Worm (Caenorhabditis elegans) whole organism, mixed stage, embryonic: ENCODE results near the gene dyf-13.

Experiments
- M03D4.4 ChIP-seq: sonication (generic microtip); optimal IDR thresholded peaks from 2 replicates; lab custom pipeline; 2017; ENCODE audit warnings: mild to moderate bottlenecking, missing genetic modification characterization, missing compliant biosample characterization
- bed-3 ChIP-seq: fragments of 200-800 bp; sonication (Bioruptor generic); optimal IDR thresholded peaks from 3 replicates; lab custom pipeline; 2018; ENCODE audit warnings: mild to moderate bottlenecking, missing genetic modification characterization, moderate library complexity, missing compliant biosample characterization
- blmp-1 ChIP-seq: fragments of 150-350 bp; optimal IDR thresholded peaks from 2 replicates; lab custom pipeline; 2014; ENCODE audit warnings: missing biosample characterization, missing genetic modification characterization
- ceh-39 ChIP-seq: fragments of 150-350 bp; optimal IDR thresholded peaks from 2 replicates; lab custom pipeline; 2014; ENCODE audit warnings: missing biosample characterization, missing genetic modification characterization
- ceh-43 ChIP-seq: fragments of 200-800 bp; sonication (Bioruptor generic); optimal IDR thresholded peaks from 2 replicates; lab custom pipeline; 2018; ENCODE audit warnings: mild to moderate bottlenecking, missing genetic modification characterization, moderate library complexity, missing compliant biosample characterization
- ceh-83 ChIP-seq: fragments of 200-800 bp; sonication (Bioruptor generic); optimal IDR thresholded peaks from 2 replicates; lab custom pipeline; 2018; ENCODE audit warnings: mild to moderate bottlenecking, missing genetic modification characterization, missing compliant biosample characterization
- ces-1 ChIP-seq: fragments of 150-350 bp; optimal IDR thresholded peaks from 2 replicates; lab custom pipeline; 2014; ENCODE audit warnings: missing biosample characterization, missing genetic modification reagents, missing genetic modification characterization
- cnd-1 ChIP-seq: fragments of 200-800 bp; sonication (Bioruptor generic); optimal IDR thresholded peaks from 2 replicates; lab custom pipeline; 2018; ENCODE audit warnings: mild to moderate bottlenecking, missing genetic modification characterization, missing compliant biosample characterization
- drap-1 ChIP-seq: fragments of 200-800 bp; sonication (Bioruptor generic); optimal IDR thresholded peaks from 3 replicates; lab custom pipeline; 2018; ENCODE audit warnings: mild to moderate bottlenecking, missing genetic modification characterization, missing compliant biosample characterization
- elt-1 ChIP-seq: sonication (generic microtip); optimal IDR thresholded peaks from 2 replicates; lab custom pipeline; 2017; ENCODE audit warnings: missing genetic modification characterization, mild to moderate bottlenecking, missing compliant biosample characterization, antibody characterized with exemption, moderate library complexity, borderline replicate concordance; ENCODE audit not compliant: insufficient read depth
- elt-3 ChIP-seq: fragments of 150-350 bp; optimal IDR thresholded peaks from 2 replicates; lab custom pipeline; 2014; ENCODE audit warnings: missing biosample characterization, missing genetic modification characterization
- flh-1 ChIP-seq: fragments of 200-800 bp; sonication (Bioruptor generic); optimal IDR thresholded peaks from 2 replicates; lab custom pipeline; 2018; ENCODE audit warnings: mild to moderate bottlenecking, missing genetic modification characterization, moderate library complexity, missing compliant biosample characterization
- ham-2 ChIP-seq: fragments of 200-800 bp; sonication (Bioruptor generic); optimal IDR thresholded peaks from 2 replicates; lab custom pipeline; 2018; ENCODE audit warnings: mild to moderate bottlenecking, missing genetic modification characterization, missing compliant biosample characterization
- hlh-1 ChIP-seq: fragments of 150-350 bp; optimal IDR thresholded peaks from 2 replicates; lab custom pipeline; 2014; ENCODE audit warnings: missing biosample characterization, missing genetic modification reagents, missing genetic modification characterization
- lin-13 ChIP-seq: fragments of 150-350 bp; optimal IDR thresholded peaks from 2 replicates; lab custom pipeline; 2014; ENCODE audit warnings: missing biosample characterization, missing genetic modification characterization
- lin-32 ChIP-seq: fragments of 200-800 bp; sonication (Bioruptor generic); optimal IDR thresholded peaks from 2 replicates; lab custom pipeline; 2018; ENCODE audit warnings: mild to moderate bottlenecking, missing genetic modification characterization, missing compliant biosample characterization
- lsy-2 ChIP-seq: fragments of 150-350 bp; optimal IDR thresholded peaks from 2 replicates; lab custom pipeline; 2014; ENCODE audit warnings: missing biosample characterization, missing genetic modification characterization
- mab-5 ChIP-seq: fragments of 150-350 bp; optimal IDR thresholded peaks from 2 replicates; lab custom pipeline; 2014; ENCODE audit warnings: missing biosample characterization, missing genetic modification characterization
- mep-1 ChIP-seq: fragments of 150-350 bp; optimal IDR thresholded peaks from 2 replicates; lab custom pipeline; 2017; ENCODE audit warnings: missing biosample characterization, missing genetic modification reagents, missing genetic modification characterization, inconsistent platforms
- mls-2 ChIP-seq: sonication (generic microtip); optimal IDR thresholded peaks from 2 replicates; lab custom pipeline; 2016; ENCODE audit warnings: mild to moderate bottlenecking, missing genetic modification characterization, moderate library complexity, missing compliant biosample characterization
- nhr-12 ChIP-seq: fragments of 150-350 bp; optimal IDR thresholded peaks from 2 replicates; lab custom pipeline; 2014; ENCODE audit warnings: missing biosample characterization, missing genetic modification characterization
- nhr-2 ChIP-seq: fragments of 150-350 bp; optimal IDR thresholded peaks from 2 replicates; lab custom pipeline; 2014; ENCODE audit warnings: missing biosample characterization, missing genetic modification characterization
- nhr-237 ChIP-seq: fragments of 150-350 bp; optimal IDR thresholded peaks from 2 replicates; lab custom pipeline; 2014; ENCODE audit warnings: missing biosample characterization, missing genetic modification characterization
- nhr-28 ChIP-seq: fragments of 150-350 bp; optimal IDR thresholded peaks from 2 replicates; lab custom pipeline; 2014; ENCODE audit warnings: missing biosample characterization, missing genetic modification characterization
- nhr-76 ChIP-seq: sonication (generic microtip); optimal IDR thresholded peaks from 2 replicates; lab custom pipeline; 2017; ENCODE audit warnings: missing biosample characterization, missing genetic modification characterization
- pha-4 ChIP-seq: fragments of 150-350 bp; optimal IDR thresholded peaks from 2 replicates; lab custom pipeline; 2018; ENCODE audit warnings: missing biosample characterization, missing genetic modification reagents, missing genetic modification characterization
- sem-2 ChIP-seq: fragments of 200-800 bp; sonication (Bioruptor generic); optimal IDR thresholded peaks from 2 replicates; lab custom pipeline; 2018; ENCODE audit warnings: mild to moderate bottlenecking, missing genetic modification characterization, missing compliant biosample characterization
- snpc-4 ChIP-seq: fragments of 150-350 bp; optimal IDR thresholded peaks from 2 replicates; lab custom pipeline; 2014; ENCODE audit warnings: missing biosample characterization, missing genetic modification characterization
- sptf-1 ChIP-seq: sonication (generic microtip); optimal IDR thresholded peaks from 2 replicates; lab custom pipeline; 2017; ENCODE audit warnings: mild to moderate bottlenecking, missing genetic modification characterization, moderate library complexity, missing compliant biosample characterization
- tbx-8 ChIP-seq: fragments of 200-800 bp; sonication (Bioruptor generic); optimal IDR thresholded peaks from 2 replicates; lab custom pipeline; 2018; ENCODE audit warnings: mild to moderate bottlenecking, missing genetic modification characterization, moderate library complexity, missing compliant biosample characterization
- unc-120 ChIP-seq: sonication (generic microtip); optimal IDR thresholded peaks from 2 replicates; lab custom pipeline; 2017; ENCODE audit warnings: missing genetic modification characterization, missing compliant biosample characterization; ENCODE audit not compliant: poor library complexity, severe bottlenecking
- unc-39 ChIP-seq: fragments of 150-350 bp; optimal IDR thresholded peaks from 2 replicates; lab custom pipeline; 2014; ENCODE audit warnings: missing biosample characterization, missing genetic modification characterization
- unc-62 ChIP-seq: fragments of 150-350 bp; optimal IDR thresholded peaks from 2 replicates; lab custom pipeline; 2014; ENCODE audit warnings: missing biosample characterization, missing genetic modification reagents, missing genetic modification characterization
- zip-8 ChIP-seq: fragments of 150-350 bp; optimal IDR thresholded peaks from 2 replicates; lab custom pipeline; 2014; ENCODE audit warnings: missing biosample characterization, missing genetic modification characterization
- ztf-11 ChIP-seq: fragments of 150-350 bp; optimal IDR thresholded peaks from 2 replicates; lab custom pipeline; 2014; ENCODE audit warnings: missing biosample characterization, missing genetic modification characterization

The dyf-13 gene

ce11 chrII:7151969-7152631, 19.1 kb downstream of the dyf-13 start, which contains the start of gene fust-1:
TSS of gene fust-1 (plus strand) at chrII:7152581.
- TF ChIP-seq ztf-11 (tag; lab: Kevin White, UChicago) = peak; percentile 32
- peak; percentile 32 for TF ChIP-seq blmp-1 (tag; lab: Kevin White, UChicago)
- peak; percentile 75 for TF ChIP-seq drap-1
- TF ChIP-seq unc-120 (tag; lab: Kevin White, UChicago) = peak; percentile 37
- TF ChIP-seq mep-1 = peak; percentile 98
- peak; percentile 66 for TF ChIP-seq nhr-2
- peak; percentile 43 for TF ChIP-seq hlh-1 (tag; lab: Kevin White, UChicago)
- peak; percentile 82 for TF ChIP-seq mls-2
- TF ChIP-seq pha-4 = peak; percentile 97
- TF ChIP-seq unc-62 (GFP tag; lab: Kevin White, UChicago) = peak; percentile 14
- TF ChIP-seq tbx-8 = peak; percentile 19
- TF ChIP-seq ceh-39 (tag; lab: Kevin White, UChicago) = peak; percentile 48
- TF ChIP-seq zip-8 (tag; lab: Kevin White, UChicago) = no peak
- TF ChIP-seq nhr-76 = no peak
- TF ChIP-seq bed-3 = peak; percentile 32
- TF ChIP-seq ceh-43 (GFP tag; lab: Kevin White, UChicago) = peak; percentile 68
- TF ChIP-seq elt-3 (tag; lab: Kevin White, UChicago) = peak; percentile 31
- TF ChIP-seq flh-1 (GFP tag; lab: Kevin White, UChicago) = no peak
- TF ChIP-seq lin-32 (GFP tag; lab: Kevin White, UChicago) = peak; percentile 20
- TF ChIP-seq sem-2 (GFP tag; lab: Kevin White, UChicago) = peak; percentile 52
- peak; percentile 74 for TF ChIP-seq ces-1
- no peak for TF ChIP-seq unc-39 (tag; lab: Kevin White, UChicago)
- no peak for TF ChIP-seq snpc-4
- TF ChIP-seq sptf-1 = peak; percentile 87
- peak; percentile 36 for TF ChIP-seq nhr-12 (tag; lab: Kevin White, UChicago)
- TF ChIP-seq cnd-1 (tag; lab: Kevin White, UChicago) = peak; percentile 71
- peak; percentile 92 for TF ChIP-seq nhr-237 (tag; lab: Kevin White, UChicago)
- peak; percentile 94 for TF ChIP-seq lin-13 (tag; lab: Kevin White, UChicago)
- no peak for TF ChIP-seq nhr-28 (tag; lab: Kevin White, UChicago)
- peak; percentile 74 for TF ChIP-seq M03D4.4 (tag; lab: Kevin White, UChicago)
- peak; percentile 93 for TF ChIP-seq lsy-2 (tag; lab: Kevin White, UChicago)
- peak; percentile 42 for TF ChIP-seq ceh-83 (GFP tag; lab: Kevin White, UChicago)
- TF ChIP-seq elt-1 = no peak
- no peak for TF ChIP-seq ham-2 (GFP tag; lab: Kevin White, UChicago)
- TF ChIP-seq mab-5 (tag; lab: Kevin White, UChicago) = no peak
- TF ChIP-seq, all 35 proteins: peak for 26

- TF ChIP-seq unc-120 (tag; lab: Kevin White, UChicago) = no peak
- no peak for TF ChIP-seq unc-62 (GFP tag; lab: Kevin White, UChicago)
- no peak for TF ChIP-seq mab-5 (tag; lab: Kevin White, UChicago)
Observed at ce11 chrII:7148099-7148498, 23.1 kb downstream of the dyf-13 start, which contains the start of gene T07F8.1. TSS of gene T07F8.1 (plus strand) at chrII:7148399.

ce11 chrII:7147550-7147949, 23.6 kb downstream of the dyf-13 start:
- TF ChIP-seq sptf-1 = no peak
- no peak for TF ChIP-seq unc-62 (GFP tag; lab: Kevin White, UChicago)
- no peak for TF ChIP-seq elt-1
- TF ChIP-seq nhr-2 = no peak
- no peak for TF ChIP-seq ceh-39 (tag; lab: Kevin White, UChicago)
- TF ChIP-seq unc-39 (tag; lab: Kevin White, UChicago) = no peak
- peak; percentile 51 for TF ChIP-seq nhr-237 (tag; lab: Kevin White, UChicago)
- TF ChIP-seq lsy-2 (tag; lab: Kevin White, UChicago) = peak; percentile 72
- peak; percentile 49 for TF ChIP-seq ces-1

ce11 chrII:7146240-7146639, 24.9 kb downstream of the dyf-13 start:
- no peak for TF ChIP-seq nhr-76
- TF ChIP-seq drap-1 = no peak
- TF ChIP-seq nhr-12 (tag; lab: Kevin White, UChicago) = no peak
- no peak for TF ChIP-seq unc-62 (GFP tag; lab: Kevin White, UChicago)
- no peak for TF ChIP-seq unc-39 (tag; lab: Kevin White, UChicago)
- TF ChIP-seq mep-1 = no peak
- no peak for TF ChIP-seq nhr-2
- TF ChIP-seq ces-1 = no peak
- no peak for TF ChIP-seq blmp-1 (tag; lab: Kevin White, UChicago)
- no peak for TF ChIP-seq flh-1 (GFP tag; lab: Kevin White, UChicago)
- TF ChIP-seq unc-120 (tag; lab: Kevin White, UChicago) = no peak
- no peak for TF ChIP-seq zip-8 (tag; lab: Kevin White, UChicago)
- TF ChIP-seq tbx-8 = no peak
